Worm (Caenorhabditis elegans) whole organism, early embryonic: ENCODE data around the gene C35C5.8.
A peak's percentile ranks its signal among the peaks of the same experiment; 100 is the strongest.

Source experiments
- flt-1 ChIP-seq: fragments of 200-800 bp; sonication (Bioruptor generic); IDR thresholded peaks from 2 replicates; pipeline ENCODE4 v1.3.6; 2022; ENCODE audit warnings: missing genetic modification characterization, missing compliant biosample characterization
- hmbx-1 ChIP-seq: sonication (generic microtip); optimal IDR thresholded peaks from 2 replicates; lab custom pipeline; 2016; ENCODE audit warnings: mild to moderate bottlenecking, missing genetic modification characterization, missing compliant biosample characterization
- hmg-4 ChIP-seq: fragments of 200-800 bp; sonication (Bioruptor generic); optimal IDR thresholded peaks from 2 replicates; lab custom pipeline; 2018; ENCODE audit warnings: mild to moderate bottlenecking, missing genetic modification characterization, missing compliant biosample characterization
- pes-1 ChIP-seq: fragments of 200-800 bp; sonication (Bioruptor generic); IDR thresholded peaks from 2 replicates; pipeline ENCODE4 v1.3.6; 2022; ENCODE audit warnings: missing genetic modification reagents, missing genetic modification characterization, missing compliant biosample characterization
- scrt-1 ChIP-seq: fragments of 200-800 bp; sonication (Bioruptor generic); IDR thresholded peaks from 2 replicates; pipeline ENCODE4 v1.3.6; 2022; ENCODE audit warnings: missing genetic modification characterization, missing compliant biosample characterization
- tbx-11 ChIP-seq: fragments of 200-800 bp; sonication (Bioruptor generic); IDR thresholded peaks from 2 replicates; pipeline ENCODE4 v1.3.6; 2022; ENCODE audit warnings: missing genetic modification characterization, missing compliant biosample characterization
- tbx-37 ChIP-seq: fragments of 200-800 bp; sonication (Bioruptor generic); conservative IDR thresholded peaks from 2 replicates; pipeline ENCODE4 v1.3.6; 2022; ENCODE audit warnings: missing genetic modification reagents, missing genetic modification characterization, missing compliant biosample characterization

DNA sequence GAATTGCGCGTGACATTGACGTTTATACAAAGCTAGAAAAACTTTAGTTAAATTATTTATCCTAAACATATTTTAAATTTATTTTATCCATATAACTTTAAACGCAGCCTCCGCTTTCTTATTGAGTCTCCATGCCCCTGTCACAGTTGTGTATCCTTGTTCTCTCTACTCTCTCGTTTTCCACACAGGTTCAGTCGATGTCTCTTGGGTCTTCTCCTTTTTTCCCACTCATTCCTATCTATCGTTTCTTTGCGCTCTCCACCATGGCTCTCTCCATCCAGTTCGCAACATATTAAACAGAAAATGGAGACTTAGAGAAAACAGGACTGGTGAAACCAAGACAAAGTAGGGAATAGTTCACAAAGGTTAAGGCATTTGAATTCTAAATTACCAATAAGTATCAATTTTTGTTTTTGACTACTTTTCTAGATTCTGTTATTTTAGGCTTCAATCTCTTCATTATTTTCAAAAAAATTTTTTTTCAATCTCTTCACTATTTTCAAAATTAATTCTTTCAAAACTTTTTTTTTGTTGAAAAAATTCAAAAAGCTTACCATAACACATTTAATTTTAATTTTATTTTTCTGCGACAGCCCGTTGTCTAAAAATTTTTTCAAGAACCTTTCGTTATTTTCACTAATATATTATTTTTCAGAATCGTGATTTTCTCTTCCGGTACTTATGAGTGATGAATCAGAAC, 11.2 kb upstream of the C35C5.8 start, which contains the start of gene sdc-2:
- TF ChIP-seq pes-1 (no peak), scrt-1 (GFP tag; lab: Robert Waterston, UW) (no peak), hmbx-1 (tag; lab: Kevin White, UChicago) (no peak), hmg-4 (peak; percentile 74), tbx-37 (GFP tag; lab: Robert Waterston, UW) (no peak), flt-1 (GFP tag; lab: Robert Waterston, UW) (no peak), tbx-11 (GFP tag; lab: Robert Waterston, UW) (no peak)
